Worm (Caenorhabditis elegans): ENCODE measurements around the gene ttr-27.
A peak's percentile ranks its signal among the peaks of the same experiment; 100 is the strongest.

ttr-27 gene

ce11 chrV:12904054-12904453 lies at the start of gene ttr-27:
TSS of gene ttr-27 (minus strand) at chrV:12904098.
- no peak for TF ChIP-seq ztf-1 (GFP tag; conservative IDR thresholded peaks at IDR 0.05)
- TF ChIP-seq elt-1 (tag; optimal IDR thresholded peaks at IDR 0.05): no peak
- TF ChIP-seq ama-1 (optimal IDR thresholded peaks at IDR 0.05): no peak
- no peak for TF ChIP-seq nhr-77 (tag; optimal IDR thresholded peaks at IDR 0.05)
- TF ChIP-seq blmp-1 (tag; optimal IDR thresholded peaks at IDR 0.05; ENCODE audit: insufficient read depth): no peak
- TF ChIP-seq F13H6.1 (tag; optimal IDR thresholded peaks at IDR 0.05): peak; percentile 67
- TF ChIP-seq sma-9 (GFP tag; optimal IDR thresholded peaks at IDR 0.05): peak; percentile 21
- TF ChIP-seq sma-9 (tag; optimal IDR thresholded peaks at IDR 0.05): no peak
- TF ChIP-seq skn-1 (tag; optimal IDR thresholded peaks at IDR 0.05): no peak

DNA sequence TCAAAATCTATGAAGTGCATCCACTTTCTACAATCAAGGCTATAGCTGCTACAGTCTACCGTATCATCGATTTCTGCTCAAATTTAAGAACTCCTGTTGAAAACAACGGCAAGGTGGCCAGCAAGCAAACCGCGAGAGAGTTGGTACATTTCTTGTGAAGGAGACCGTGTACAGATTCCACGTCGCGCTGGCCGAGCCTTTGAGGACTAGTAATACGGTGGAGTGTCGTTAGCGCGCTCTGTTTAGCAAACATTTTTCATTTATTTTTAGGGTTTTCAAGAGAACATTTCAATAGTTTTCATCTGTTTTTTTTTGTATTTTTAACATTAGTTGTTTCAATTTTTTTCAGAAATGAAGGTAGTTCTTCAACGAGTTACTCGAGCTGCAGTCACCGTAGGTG lies 48.4 kb upstream of the ttr-27 start, which contains the start of gene pqn-68:
Gene pqn-68, plus strand, starts transcription at position 350 of the 400 bp plus-strand sequence.
- TF ChIP-seq nhr-25 (tag; optimal IDR thresholded peaks at IDR 0.05) (no peak), unc-55 (GFP tag; optimal IDR thresholded peaks at IDR 0.05) (peak; percentile 49), blmp-1 (tag; optimal IDR thresholded peaks at IDR 0.05; ENCODE audit: insufficient read depth) (no peak), C34F6.9 (tag; optimal IDR thresholded peaks at IDR 0.05) (peak; percentile 4), dmd-4 (tag; optimal IDR thresholded peaks at IDR 0.05) (no peak), crh-2 (tag; optimal IDR thresholded peaks at IDR 0.05) (peak; percentile 71), lsy-2 (tag; optimal IDR thresholded peaks at IDR 0.05) (peak in 1 of 2 experiments; percentile 43), nhr-129 (tag; optimal IDR thresholded peaks at IDR 0.05) (peak; percentile 40), gmeb-1 (tag; optimal IDR thresholded peaks at IDR 0.05) (peak; percentile 23)

DNA sequence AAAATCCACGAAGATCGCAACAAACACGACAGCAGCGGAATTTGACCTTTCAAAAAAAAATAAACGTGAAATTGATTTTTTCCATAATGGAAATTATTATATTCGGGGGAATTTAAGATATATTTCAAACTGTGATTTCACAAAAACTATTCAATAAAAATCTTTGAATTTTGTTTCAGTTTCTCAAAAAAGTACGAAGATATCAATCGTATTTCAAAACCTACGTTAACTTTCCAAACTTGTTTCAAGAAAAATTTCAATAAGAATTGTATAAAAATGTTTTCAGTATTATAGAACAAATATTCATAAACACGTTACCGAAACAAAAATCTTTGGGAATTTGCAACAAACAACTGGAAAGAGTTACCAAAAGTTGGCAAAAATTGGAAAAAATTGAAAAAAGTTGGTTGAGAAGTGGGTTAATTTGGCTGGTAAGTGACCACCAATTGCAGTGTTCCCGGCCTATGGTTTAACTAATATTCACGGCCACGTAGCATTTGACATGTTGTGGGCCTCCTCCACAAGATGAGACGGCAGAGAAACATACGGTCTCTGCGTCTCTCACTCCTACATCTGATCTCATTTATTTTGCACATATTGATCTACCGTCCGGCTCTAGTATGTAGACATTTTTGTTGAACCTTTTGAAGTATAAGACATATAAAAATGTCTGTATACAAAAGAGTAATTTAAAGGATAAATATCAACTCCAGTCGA lies 47.1 kb upstream of the ttr-27 start, which contains the start of the genes T16G1.9 and T16G1.18:
Gene T16G1.9, minus strand, starts transcription at position 51 of the 717 bp plus-strand sequence.
Gene T16G1.18, plus strand, starts transcription at position 493 of the 717 bp plus-strand sequence.
- TF ChIP-seq snpc-4 (tag; optimal IDR thresholded peaks at IDR 0.05): peak; percentile 28
- TF ChIP-seq nhr-10 (tag; optimal IDR thresholded peaks at IDR 0.05): no peak
- peak; percentile 55 for TF ChIP-seq unc-55 (GFP tag; optimal IDR thresholded peaks at IDR 0.05)
- TF ChIP-seq egl-27 (tag; optimal IDR thresholded peaks at IDR 0.05): no peak
- peak; percentile 67 for TF ChIP-seq C34F6.9 (tag; optimal IDR thresholded peaks at IDR 0.05)
- peak; percentile 90 for TF ChIP-seq crh-2 (tag; optimal IDR thresholded peaks at IDR 0.05)
- TF ChIP-seq mbf-1 (tag; optimal IDR thresholded peaks at IDR 0.05): no peak
- peak in 1 of 2 experiments; percentile 70 for TF ChIP-seq lsy-2 (tag; optimal IDR thresholded peaks at IDR 0.05)
- peak; percentile 48 for TF ChIP-seq nhr-129 (tag; optimal IDR thresholded peaks at IDR 0.05)
- no peak for TF ChIP-seq alr-1 (tag; optimal IDR thresholded peaks at IDR 0.05)
- TF ChIP-seq gmeb-1 (tag; optimal IDR thresholded peaks at IDR 0.05): peak; percentile 34
- no peak for TF ChIP-seq nhr-25 (tag; optimal IDR thresholded peaks at IDR 0.05)
- TF ChIP-seq nhr-23 (tag; optimal IDR thresholded peaks at IDR 0.05): no peak
- peak; percentile 9 for TF ChIP-seq lin-13 (GFP tag; optimal IDR thresholded peaks at IDR 0.05)
- TF ChIP-seq fos-1 (tag; optimal IDR thresholded peaks at IDR 0.05): peak; percentile 40
- peak; percentile 46 for TF ChIP-seq F13H6.1 (tag; optimal IDR thresholded peaks at IDR 0.05)
- TF ChIP-seq ceh-82 (tag; optimal IDR thresholded peaks at IDR 0.05): no peak

- TF ChIP-seq lin-39 (tag; optimal IDR thresholded peaks at IDR 0.05) (no peak), snpc-4 (tag; optimal IDR thresholded peaks at IDR 0.05) (no peak)
These were observed 45.7 kb upstream of the ttr-27 start, which contains the start of gene T16G1.13 for ce11 chrV:12949607-12950006. TSS of gene T16G1.13 (plus strand) at chrV:12949907.

DNA sequence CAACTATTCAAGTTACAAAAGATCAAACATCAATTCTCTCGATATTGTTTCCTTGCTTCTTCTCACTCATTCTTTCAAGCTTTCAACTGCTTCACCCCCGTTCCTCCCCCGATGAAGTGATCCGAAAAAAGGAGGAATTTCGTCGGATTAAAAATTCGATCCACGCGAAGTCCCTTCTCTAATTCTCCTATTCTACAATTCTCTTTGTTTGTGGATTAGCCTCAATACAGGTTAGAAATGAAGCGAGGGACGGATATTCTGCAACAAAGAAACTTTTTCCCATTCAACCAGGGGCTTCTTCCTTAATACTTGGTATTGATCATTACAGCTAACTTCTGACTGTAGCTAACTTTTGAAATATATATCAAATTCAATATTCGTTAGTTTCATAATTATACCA lies 40.9 kb upstream of the ttr-27 start, which contains the start of gene grl-2:
Gene grl-2, plus strand, starts transcription at position 301 of the 400 bp plus-strand sequence.
- TF ChIP-seq elt-3 (tag; optimal IDR thresholded peaks at IDR 0.05) (no peak), dmd-4 (tag; optimal IDR thresholded peaks at IDR 0.05) (no peak), nhr-12 (tag; optimal IDR thresholded peaks at IDR 0.05) (no peak), mab-5 (tag; optimal IDR thresholded peaks at IDR 0.05) (no peak), sma-9 (GFP tag; optimal IDR thresholded peaks at IDR 0.05) (no peak), sma-9 (tag; optimal IDR thresholded peaks at IDR 0.05) (no peak), sma-3 (GFP tag; optimal IDR thresholded peaks at IDR 0.05) (no peak), R02D3.7 (tag; optimal IDR thresholded peaks at IDR 0.05) (no peak), nhr-77 (tag; optimal IDR thresholded peaks at IDR 0.05) (no peak), egl-27 (tag; optimal IDR thresholded peaks at IDR 0.05) (no peak), skn-1 (tag; optimal IDR thresholded peaks at IDR 0.05) (no peak), peb-1 (tag; optimal IDR thresholded peaks at IDR 0.05) (no peak), Y55F3AM.14 (GFP tag; optimal IDR thresholded peaks at IDR 0.05) (no peak), unc-39 (tag; optimal IDR thresholded peaks at IDR 0.05) (no peak), aly-2 (tag; optimal IDR thresholded peaks at IDR 0.05) (no peak), unc-55 (GFP tag; optimal IDR thresholded peaks at IDR 0.05) (no peak), zag-1 (tag; optimal IDR thresholded peaks at IDR 0.05) (no peak), ztf-11 (tag; optimal IDR thresholded peaks at IDR 0.05) (no peak), nhr-23 (tag; optimal IDR thresholded peaks at IDR 0.05) (no peak)

Data from whole organism, L2 larva.